Worm (Caenorhabditis elegans) whole organism, midembryonic: Measurements from ENCODE around the gene str-113.

ENCODE experiments used
- flt-1 ChIP-seq: fragments of 200-800 bp; sonication (Bioruptor generic); IDR thresholded peaks from 2 replicates; pipeline ENCODE4 v1.3.6; 2022; ENCODE audit warnings: missing genetic modification characterization, missing compliant biosample characterization
- med-1 ChIP-seq: sonication (generic microtip); optimal IDR thresholded peaks from 2 replicates; lab custom pipeline; 2017; ENCODE audit warnings: missing genetic modification characterization, mild to moderate bottlenecking, missing compliant biosample characterization, antibody characterized with exemption, missing genetic modification reagents; ENCODE audit not compliant: insufficient read depth
- ref-1 ChIP-seq: fragments of 200-800 bp; sonication (Bioruptor generic); conservative IDR thresholded peaks from 2 replicates; pipeline ENCODE4 v1.3.6; 2022; ENCODE audit warnings: missing genetic modification reagents, missing genetic modification characterization, missing compliant biosample characterization

DNA sequence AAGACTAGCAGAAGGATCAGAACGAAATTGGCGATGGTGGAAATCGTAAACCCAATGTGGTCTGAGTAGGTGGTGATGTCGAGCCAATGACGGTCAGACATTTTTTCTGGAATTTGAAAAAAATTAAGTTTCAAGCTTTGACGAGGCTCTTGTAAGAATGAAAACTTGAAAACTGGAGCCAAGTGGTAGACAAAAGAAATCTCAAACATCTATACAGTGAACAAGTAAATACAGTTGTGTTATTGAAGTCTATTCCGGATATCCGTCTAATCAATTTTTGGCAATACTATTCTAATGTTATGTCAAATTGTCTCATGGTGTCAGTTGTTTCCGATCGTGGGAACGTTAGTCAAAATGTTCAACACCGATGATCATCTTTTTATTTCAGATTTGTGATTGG is at the start of gene str-113:
- no peak for TF ChIP-seq ref-1 (GFP tag; lab: Robert Waterston, UW)
- TF ChIP-seq flt-1 = no peak
- TF ChIP-seq med-1 (GFP tag; lab: Kevin White, UChicago) = no peak
